Worm (Caenorhabditis elegans): Measurements from ENCODE around the gene xpc-1.

DNA sequence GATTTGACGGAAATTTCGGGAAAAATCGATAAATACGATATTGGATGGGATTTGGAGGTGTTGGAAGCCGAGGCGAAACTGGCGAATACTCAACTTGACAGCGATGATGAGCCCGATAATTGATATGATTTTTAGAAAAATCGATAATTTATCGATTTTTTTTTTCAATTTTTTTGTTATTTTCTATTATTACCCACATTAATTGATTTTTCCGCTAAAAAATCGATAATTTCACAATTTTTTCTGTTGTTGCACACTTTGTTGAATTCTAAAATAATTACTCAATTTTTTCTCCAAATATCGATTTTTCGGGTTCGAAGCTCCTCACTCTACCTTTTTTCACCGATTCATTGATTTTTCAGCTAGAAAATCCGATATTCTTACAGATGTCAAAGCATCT lies 23.5 kb upstream of the xpc-1 start, which contains the start of gene Y48A5A.3:
- TF ChIP-seq unc-86 (tag; optimal IDR thresholded peaks at IDR 0.05) = no peak
- TF ChIP-seq nhr-11 (tag; optimal IDR thresholded peaks at IDR 0.05) = no peak
- no peak for TF ChIP-seq fkh-10 (GFP tag; optimal IDR thresholded peaks at IDR 0.05)
- TF ChIP-seq hlh-6 (tag; optimal IDR thresholded peaks at IDR 0.05) = no peak
- TF ChIP-seq ttx-3 (tag; optimal IDR thresholded peaks at IDR 0.05) = no peak

Measured in whole organism, late embryonic.